Worm (Caenorhabditis elegans): ENCODE measurements around the gene ptr-16.
A peak's percentile ranks its signal among the peaks of the same experiment; 100 is the strongest.

ptr-16 gene

DNA sequence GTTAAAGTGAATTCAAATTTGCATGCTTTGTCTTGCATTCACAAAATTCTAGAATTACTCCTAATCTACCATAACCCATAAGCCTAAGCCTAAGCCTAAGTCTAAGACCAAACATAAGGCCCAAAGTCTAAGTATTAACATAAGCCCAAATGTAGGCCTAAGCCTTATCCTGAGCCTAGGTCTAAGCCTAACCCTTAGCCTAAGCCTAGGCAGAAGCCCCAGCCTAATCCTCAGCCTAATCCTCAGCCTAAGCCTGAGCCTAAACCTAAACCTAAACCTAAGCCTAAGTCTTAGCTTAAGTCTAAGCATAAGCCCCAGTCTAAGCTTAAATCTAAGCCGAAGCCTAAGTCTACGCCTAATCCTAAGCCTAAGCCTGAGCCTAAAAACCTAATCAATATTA, 5.1 kb downstream of the ptr-16 start:
- no peak for TF ChIP-seq ceh-28 (tag; optimal IDR thresholded peaks at IDR 0.05)
- TF ChIP-seq dpl-1 (GFP tag; optimal IDR thresholded peaks at IDR 0.05) = no peak
- TF ChIP-seq attf-4 (tag; optimal IDR thresholded peaks at IDR 0.05) = no peak
- TF ChIP-seq Y48G9A.11 (GFP tag; IDR thresholded peaks at IDR 0.05) = no peak

- TF ChIP-seq hmg-1.1 (GFP tag; IDR thresholded peaks at IDR 0.05) = no peak
- no peak for TF ChIP-seq spr-3 (GFP tag; optimal IDR thresholded peaks at IDR 0.05)
- TF ChIP-seq F26F4.8 (GFP tag; conservative IDR thresholded peaks at IDR 0.05) = no peak
- TF ChIP-seq F49E8.2 (tag; optimal IDR thresholded peaks at IDR 0.05; ENCODE audit: borderline replicate concordance) = no peak
- no peak for TF ChIP-seq unc-130 (GFP tag; optimal IDR thresholded peaks at IDR 0.05)
- TF ChIP-seq fos-1 (tag; optimal IDR thresholded peaks at IDR 0.05) = no peak
- peak; percentile 49 for TF ChIP-seq hlh-11 (tag; optimal IDR thresholded peaks at IDR 0.05)
- no peak for TF ChIP-seq rbr-2 (tag; optimal IDR thresholded peaks at IDR 0.05)
- no peak for TF ChIP-seq zfp-2 (tag; optimal IDR thresholded peaks at IDR 0.05)
- no peak for TF ChIP-seq ama-1 (optimal IDR thresholded peaks at IDR 0.05)
- no peak for TF ChIP-seq Y5F2A.4 (GFP tag; optimal IDR thresholded peaks at IDR 0.05)
- no peak for TF ChIP-seq egl-43 (GFP tag; IDR thresholded peaks at IDR 0.05)
- peak; percentile 13 for TF ChIP-seq nhr-10 (tag; optimal IDR thresholded peaks at IDR 0.05)
- no peak for TF ChIP-seq unc-62 (GFP tag; optimal IDR thresholded peaks at IDR 0.05 in 1 of 2)
- no peak for TF ChIP-seq unc-62 (tag; optimal IDR thresholded peaks at IDR 0.05)
- TF ChIP-seq F10B5.3 (tag; optimal IDR thresholded peaks at IDR 0.05) = no peak
- TF ChIP-seq set-16 (GFP tag; IDR thresholded peaks at IDR 0.05) = no peak
- TF ChIP-seq dmd-6 (GFP tag; IDR thresholded peaks at IDR 0.05) = peak; percentile 72
- no peak for TF ChIP-seq lin-39 (tag; optimal IDR thresholded peaks at IDR 0.05)
- peak; percentile 13 for TF ChIP-seq mep-1 (tag; optimal IDR thresholded peaks at IDR 0.05)
- no peak for TF ChIP-seq F44E2.7 (GFP tag; IDR thresholded peaks at IDR 0.05)
- no peak for TF ChIP-seq duxl-1 (tag; optimal IDR thresholded peaks at IDR 0.05; ENCODE audit: poor library complexity)
- TF ChIP-seq tra-1 (GFP tag; IDR thresholded peaks at IDR 0.05) = no peak
- TF ChIP-seq lsy-2 (tag; optimal IDR thresholded peaks at IDR 0.05) = peak in 1 of 2 experiments; percentile 36
- TF ChIP-seq cey-2 (tag; optimal IDR thresholded peaks at IDR 0.05; ENCODE audit: borderline replicate concordance, insufficient read depth) = no peak
- TF ChIP-seq nhr-42 (GFP tag; IDR thresholded peaks at IDR 0.05) = 0 out of 2 replicates have a peak, but pooled peaks have one; percentile 34
- no peak for TF ChIP-seq nhr-76 (tag; optimal IDR thresholded peaks at IDR 0.05)
- no peak for TF ChIP-seq nhr-41 (GFP tag; IDR thresholded peaks at IDR 0.05)
- TF ChIP-seq lir-3 (tag; optimal IDR thresholded peaks at IDR 0.05) = no peak
- TF ChIP-seq aly-2 (tag; optimal IDR thresholded peaks at IDR 0.05) = no peak
- TF ChIP-seq lin-38 (GFP tag; IDR thresholded peaks at IDR 0.05) = no peak
- TF ChIP-seq vab-7 (GFP tag; IDR thresholded peaks at IDR 0.05) = no peak
- peak; percentile 62 for TF ChIP-seq php-3 (GFP tag; IDR thresholded peaks at IDR 0.05)
- TF ChIP-seq mxl-2 (GFP tag; conservative IDR thresholded peaks at IDR 0.05) = no peak
- TF ChIP-seq nhr-6 (tag; optimal IDR thresholded peaks at IDR 0.05) = no peak
- no peak for TF ChIP-seq skn-1 (tag; optimal IDR thresholded peaks at IDR 0.05)
- TF ChIP-seq ceh-20 (GFP tag; IDR thresholded peaks at IDR 0.05) = no peak
- no peak for TF ChIP-seq nhr-102 (tag; optimal IDR thresholded peaks at IDR 0.05)
- TF ChIP-seq Y105C5A.15 (GFP tag; IDR thresholded peaks at IDR 0.05) = no peak
- no peak for TF ChIP-seq T20F7.1 (GFP tag; optimal IDR thresholded peaks at IDR 0.05)
- TF ChIP-seq mdt-29 (GFP tag; IDR thresholded peaks at IDR 0.05) = no peak
- no peak for TF ChIP-seq daf-19 (GFP tag; conservative IDR thresholded peaks at IDR 0.05)
- peak; percentile 88 for TF ChIP-seq dve-1 (tag; optimal IDR thresholded peaks at IDR 0.05; ENCODE audit: insufficient read depth)
- no peak for TF ChIP-seq zip-2 (tag; optimal IDR thresholded peaks at IDR 0.05)
- TF ChIP-seq ceh-62 (tag; optimal IDR thresholded peaks at IDR 0.05) = no peak
- TF ChIP-seq arid-1 (GFP tag; conservative IDR thresholded peaks at IDR 0.05) = no peak
Observed at ce11 chrV:1176277-1176839, 10.8 kb downstream of the ptr-16 start, which contains the start of gene T21H3.1. Gene T21H3.1 (plus strand): TSS chrV:1176724.

Measured in whole organism, L4 larva.